Worm (Caenorhabditis elegans) whole organism, midembryonic: Measurements from ENCODE around the gene B0281.6.

Experiments used
- T22C8.4 ChIP-seq: fragments of 200-800 bp; sonication (Bioruptor generic); IDR thresholded peaks from 2 replicates; pipeline ENCODE4 v1.3.6; 2022; ENCODE audit warnings: missing genetic modification characterization, missing compliant biosample characterization
- cog-1 ChIP-seq: sonication (generic microtip); optimal IDR thresholded peaks from 2 replicates; lab custom pipeline; 2016; ENCODE audit warnings: missing genetic modification characterization, missing compliant biosample characterization
- flt-1 ChIP-seq: fragments of 200-800 bp; sonication (Bioruptor generic); IDR thresholded peaks from 2 replicates; pipeline ENCODE4 v1.3.6; 2022; ENCODE audit warnings: missing genetic modification characterization, missing compliant biosample characterization
- klf-2 ChIP-seq: fragments of 200-800 bp; sonication (Bioruptor generic); conservative IDR thresholded peaks from 2 replicates; pipeline ENCODE4 v1.3.6; 2022; ENCODE audit warnings: missing genetic modification reagents, missing genetic modification characterization, missing compliant biosample characterization
- med-1 ChIP-seq: sonication (generic microtip); optimal IDR thresholded peaks from 2 replicates; lab custom pipeline; 2017; ENCODE audit warnings: missing genetic modification characterization, mild to moderate bottlenecking, missing compliant biosample characterization, antibody characterized with exemption, missing genetic modification reagents; ENCODE audit not compliant: insufficient read depth
- ref-1 ChIP-seq: fragments of 200-800 bp; sonication (Bioruptor generic); conservative IDR thresholded peaks from 2 replicates; pipeline ENCODE4 v1.3.6; 2022; ENCODE audit warnings: missing genetic modification reagents, missing genetic modification characterization, missing compliant biosample characterization
- tab-1 ChIP-seq: fragments of 200-800 bp; sonication (Bioruptor generic); IDR thresholded peaks from 2 replicates; pipeline ENCODE4 v1.3.6; 2022; ENCODE audit warnings: missing genetic modification characterization, missing compliant biosample characterization
- ztf-23 ChIP-seq: fragments of 200-800 bp; sonication (Bioruptor generic); IDR thresholded peaks from 2 replicates; pipeline ENCODE4 v1.3.6; 2022; ENCODE audit warnings: missing genetic modification reagents, missing genetic modification characterization, missing compliant biosample characterization
- ztf-29 ChIP-seq: fragments of 200-800 bp; sonication (Bioruptor generic); IDR thresholded peaks from 2 replicates; pipeline ENCODE4 v1.3.6; 2022; ENCODE audit warnings: missing genetic modification reagents, missing genetic modification characterization, missing compliant biosample characterization

DNA sequence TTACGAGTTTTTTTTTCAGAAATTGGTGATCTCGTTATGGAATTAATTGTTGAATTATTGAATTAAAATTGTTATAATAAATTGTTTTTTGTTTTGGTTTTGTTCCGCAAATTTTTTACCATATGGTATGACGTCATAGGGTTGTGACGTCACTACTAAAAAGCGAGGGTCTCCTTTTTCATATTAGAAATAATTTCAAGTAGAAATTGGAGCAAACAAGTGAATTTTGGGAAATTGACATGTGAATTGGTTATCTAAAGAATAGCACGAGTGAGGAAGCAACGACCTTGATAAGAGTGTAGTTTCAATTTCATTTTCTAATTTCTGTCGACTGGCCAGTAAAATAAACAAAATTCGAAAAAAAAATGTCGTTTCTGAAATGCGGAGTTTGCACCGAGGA, 33.3 kb upstream of the B0281.6 start, which contains the start of gene F43C11.7:
- TF ChIP-seq flt-1 (no peak), ztf-23 (GFP tag; lab: Robert Waterston, UW) (no peak), ztf-29 (GFP tag; lab: Robert Waterston, UW) (no peak), tab-1 (no peak), T22C8.4 (GFP tag; lab: Robert Waterston, UW) (no peak), klf-2 (GFP tag; lab: Robert Waterston, UW) (no peak), ref-1 (GFP tag; lab: Robert Waterston, UW) (no peak), cog-1 (tag; lab: Kevin White, UChicago) (no peak), med-1 (GFP tag; lab: Kevin White, UChicago) (no peak)
